Fruit fly (Drosophila melanogaster) whole organism, embryonic: ENCODE results near the gene Pde6.
A peak's percentile ranks its signal among the peaks of the same experiment; 100 is the strongest.

Experiments
- Antp ChIP-seq: fragments of 200-800 bp; sonication (Bioruptor generic); optimal IDR thresholded peaks from 3 replicates; lab custom pipeline; 2016; ENCODE audit warnings: missing biosample characterization, missing genetic modification characterization
- Asciz ChIP-seq: fragments of 200-800 bp; sonication (Bioruptor generic); optimal IDR thresholded peaks from 2 replicates; lab custom pipeline; 2017; ENCODE audit warnings: missing biosample characterization, mild to moderate bottlenecking, missing genetic modification characterization, missing genetic modification reagents
- Atf6 ChIP-seq: fragments of 200-800 bp; sonication (Bioruptor generic); IDR thresholded peaks from 2 replicates; pipeline ENCODE4 v1.3.6; 2022; ENCODE audit warnings: missing biosample characterization, missing genetic modification characterization
- Bdp1 ChIP-seq: fragments of 200-800 bp; sonication (Bioruptor generic); optimal IDR thresholded peaks from 3 replicates; lab custom pipeline; 2016; ENCODE audit warnings: missing biosample characterization, missing genetic modification characterization
- Blimp-1 ChIP-seq: fragments of 200-800 bp; sonication (Bioruptor generic); optimal IDR thresholded peaks from 3 replicates; lab custom pipeline; 2018; ENCODE audit warnings: missing biosample characterization, missing genetic modification characterization, mild to moderate bottlenecking, moderate library complexity, missing genetic modification reagents
- C15 ChIP-seq: fragments of 200-800 bp; sonication (Bioruptor generic); IDR thresholded peaks from 3 replicates; pipeline ENCODE4 v1.3.6; 2022; ENCODE audit warnings: missing biosample characterization, missing genetic modification characterization
- CG10147 ChIP-seq: fragments of 200-800 bp; sonication (Bioruptor generic); optimal IDR thresholded peaks from 2 replicates; lab custom pipeline; 2019; ENCODE audit warnings: missing biosample characterization, mild to moderate bottlenecking, missing genetic modification characterization, moderate library complexity
- CG10431 ChIP-seq: fragments of 200-800 bp; sonication (Bioruptor generic); optimal IDR thresholded peaks from 3 replicates; lab custom pipeline; 2018; ENCODE audit warnings: missing biosample characterization, mild to moderate bottlenecking, missing genetic modification characterization
- CG10543 ChIP-seq: fragments of 200-800 bp; sonication (Bioruptor generic); optimal IDR thresholded peaks from 3 replicates; lab custom pipeline; 2017; ENCODE audit warnings: missing biosample characterization, mild to moderate bottlenecking, missing genetic modification characterization, moderate library complexity
- CG14441 ChIP-seq: fragments of 200-800 bp; sonication (Bioruptor generic); IDR thresholded peaks from 2 replicates; pipeline ENCODE4 v1.3.6; 2022; ENCODE audit warnings: missing biosample characterization, missing genetic modification characterization
- CG17328 ChIP-seq: fragments of 200-800 bp; sonication (Bioruptor generic); IDR thresholded peaks from 2 replicates; pipeline ENCODE4 v1.3.6; 2022; ENCODE audit warnings: missing biosample characterization, missing genetic modification characterization
- CG17802 ChIP-seq: fragments of 200-800 bp; sonication (Bioruptor generic); optimal IDR thresholded peaks from 2 replicates; lab custom pipeline; 2018; ENCODE audit warnings: missing biosample characterization, mild to moderate bottlenecking, missing genetic modification characterization, moderate library complexity
- CG18262 ChIP-seq: fragments of 200-800 bp; optimal IDR thresholded peaks from 3 replicates; lab custom pipeline; 2019; ENCODE audit warnings: missing biosample characterization, mild to moderate bottlenecking, missing genetic modification characterization, moderate library complexity
- CG30403 ChIP-seq: fragments of 200-800 bp; sonication (Bioruptor generic); optimal IDR thresholded peaks from 3 replicates; lab custom pipeline; 2016; ENCODE audit warnings: missing biosample characterization, missing genetic modification characterization
- CG34376 ChIP-seq: fragments of 200-800 bp; sonication (Bioruptor generic); optimal IDR thresholded peaks from 2 replicates; lab custom pipeline; 2018; ENCODE audit warnings: missing biosample characterization, mild to moderate bottlenecking, missing genetic modification characterization
- CG4282 ChIP-seq: fragments of 200-800 bp; sonication (Bioruptor generic); optimal IDR thresholded peaks from 2 replicates; lab custom pipeline; 2016; ENCODE audit warnings: missing biosample characterization, missing genetic modification characterization
- CG4424 ChIP-seq: fragments of 200-800 bp; sonication (Bioruptor generic); optimal IDR thresholded peaks from 3 replicates; lab custom pipeline; 2016; ENCODE audit warnings: missing biosample characterization, missing genetic modification characterization
- CG6791 ChIP-seq: fragments of 200-800 bp; sonication (Bioruptor generic); IDR thresholded peaks from 3 replicates; pipeline ENCODE4 v1.3.6; 2022; ENCODE audit warnings: missing biosample characterization, missing genetic modification characterization; ENCODE audit not compliant: partially characterized antibody
- CG7786 ChIP-seq: fragments of 200-800 bp; sonication (Bioruptor generic); optimal IDR thresholded peaks from 2 replicates; lab custom pipeline; 2016; ENCODE audit warnings: missing biosample characterization, missing genetic modification characterization
- CG7987 ChIP-seq: fragments of 200-800 bp; sonication (Bioruptor generic); optimal IDR thresholded peaks from 2 replicates; lab custom pipeline; 2018; ENCODE audit warnings: missing biosample characterization, mild to moderate bottlenecking, missing genetic modification characterization, moderate library complexity
- CG8388 ChIP-seq: fragments of 200-800 bp; sonication (Bioruptor generic); optimal IDR thresholded peaks from 2 replicates; lab custom pipeline; 2019; ENCODE audit warnings: missing biosample characterization, mild to moderate bottlenecking, missing genetic modification characterization, moderate library complexity
- CG8765 ChIP-seq: fragments of 200-800 bp; sonication (Bioruptor generic); IDR thresholded peaks from 2 replicates; pipeline ENCODE4 v1.3.6; 2022; ENCODE audit warnings: missing biosample characterization, missing genetic modification characterization
- CG9437 ChIP-seq: fragments of 200-800 bp; sonication (Bioruptor generic); optimal IDR thresholded peaks from 2 replicates; lab custom pipeline; 2018; ENCODE audit warnings: missing biosample characterization, mild to moderate bottlenecking, missing genetic modification characterization
- Dek ChIP-seq: fragments of 200-800 bp; sonication (Bioruptor generic); optimal IDR thresholded peaks from 3 replicates; lab custom pipeline; 2019; ENCODE audit warnings: missing biosample characterization, mild to moderate bottlenecking, missing genetic modification characterization, moderate library complexity
- Dip2 ChIP-seq: fragments of 200-800 bp; sonication (Bioruptor generic); IDR thresholded peaks from 2 replicates; pipeline ENCODE4 v1.3.6; 2022; ENCODE audit warnings: missing biosample characterization, missing genetic modification characterization
- Dref ChIP-seq: fragments of 200-800 bp; sonication (Bioruptor generic); IDR thresholded peaks from 2 replicates; pipeline ENCODE4 v1.3.6; 2022; ENCODE audit warnings: missing biosample characterization, missing genetic modification characterization
- HLH54F ChIP-seq: fragments of 200-800 bp; sonication (Bioruptor generic); optimal IDR thresholded peaks from 3 replicates; lab custom pipeline; 2016; ENCODE audit warnings: missing biosample characterization, missing genetic modification characterization
- Hr3 ChIP-seq: fragments of 200-800 bp; sonication (Bioruptor generic); optimal IDR thresholded peaks from 3 replicates; lab custom pipeline; 2016; ENCODE audit warnings: missing biosample characterization, missing genetic modification characterization
- Hr78 ChIP-seq, 2 experiments: fragments of 200-800 bp in 1 of 2; fragments of >200 bp in 1 of 2; sonication (Bioruptor generic) in 1 of 2; optimal IDR thresholded peaks; 2 replicates each; lab custom pipeline; 2017 to 2019; ENCODE audit warnings: missing biosample characterization in 2 of 2, missing genetic modification characterization in 2 of 2, mild to moderate bottlenecking in 1 of 2, moderate library complexity in 1 of 2
- MBD-R2 ChIP-seq: fragments of 200-800 bp; sonication (Bioruptor generic); IDR thresholded peaks from 2 replicates; pipeline ENCODE4 v1.3.6; 2022; ENCODE audit warnings: missing biosample characterization, missing genetic modification characterization
- Mrtf ChIP-seq: fragments of 200-800 bp; sonication (Bioruptor generic); IDR thresholded peaks from 3 replicates; pipeline ENCODE4 v1.3.6; 2022; ENCODE audit warnings: missing biosample characterization, missing genetic modification characterization
- NK7.1 ChIP-seq: fragments of 200-800 bp; sonication (Bioruptor generic); optimal IDR thresholded peaks from 3 replicates; lab custom pipeline; 2016; ENCODE audit warnings: missing biosample characterization, missing genetic modification characterization
- Nf-YB ChIP-seq: fragments of 200-800 bp; sonication (Bioruptor generic); optimal IDR thresholded peaks from 3 replicates; lab custom pipeline; 2019; ENCODE audit warnings: missing biosample characterization, mild to moderate bottlenecking, missing genetic modification characterization, moderate library complexity
- Poxn ChIP-seq: fragments of 200-800 bp; sonication (Bioruptor generic); IDR thresholded peaks from 2 replicates; pipeline ENCODE4 v1.3.6; 2022; ENCODE audit warnings: missing biosample characterization, missing genetic modification characterization
- Sry-β ChIP-seq: fragments of 200-800 bp; sonication (Bioruptor generic); optimal IDR thresholded peaks from 2 replicates; lab custom pipeline; 2018; ENCODE audit warnings: missing biosample characterization, mild to moderate bottlenecking, missing genetic modification characterization, moderate library complexity
- Usf ChIP-seq: fragments of 200-800 bp; sonication (Bioruptor generic); optimal IDR thresholded peaks from 2 replicates; lab custom pipeline; 2017; ENCODE audit warnings: missing genotype, missing biosample characterization, missing genetic modification characterization
- ac ChIP-seq: fragments of 200-800 bp; sonication (Bioruptor generic); optimal IDR thresholded peaks from 3 replicates; lab custom pipeline; 2017; ENCODE audit warnings: missing biosample characterization, mild to moderate bottlenecking, missing genetic modification characterization
- az2 ChIP-seq: fragments of 200-800 bp; sonication (Bioruptor generic); optimal IDR thresholded peaks from 3 replicates; lab custom pipeline; 2016; ENCODE audit warnings: missing biosample characterization, missing genetic modification characterization
- chm ChIP-seq: fragments of 200-800 bp; sonication (Bioruptor generic); IDR thresholded peaks from 2 replicates; pipeline ENCODE4 v1.3.6; 2022; ENCODE audit warnings: missing biosample characterization, missing genetic modification characterization
- dm ChIP-seq: fragments of 200-800 bp; sonication (Bioruptor generic); optimal IDR thresholded peaks from 3 replicates; lab custom pipeline; 2016; ENCODE audit warnings: missing biosample characterization, missing genetic modification characterization
- ham ChIP-seq: fragments of 200-800 bp; sonication (Bioruptor generic); IDR thresholded peaks from 2 replicates; pipeline ENCODE4 v1.3.6; 2022; ENCODE audit warnings: missing biosample characterization, missing genetic modification characterization
- ken ChIP-seq: fragments of 200-800 bp; sonication (Bioruptor generic); IDR thresholded peaks from 3 replicates; pipeline ENCODE4 v1.3.6; 2022; ENCODE audit warnings: missing biosample characterization, missing genetic modification characterization
- maf-S ChIP-seq: fragments of 200-800 bp; sonication (Bioruptor generic); optimal IDR thresholded peaks from 2 replicates; lab custom pipeline; 2016; ENCODE audit warnings: missing biosample characterization, missing genetic modification characterization
- mam ChIP-seq: fragments of 200-800 bp; sonication (Bioruptor generic); optimal IDR thresholded peaks from 3 replicates; lab custom pipeline; 2016; ENCODE audit warnings: missing biosample characterization, missing genetic modification characterization
- nom ChIP-seq: fragments of 200-800 bp; sonication (Bioruptor generic); optimal IDR thresholded peaks from 2 replicates; lab custom pipeline; 2017; ENCODE audit warnings: missing biosample characterization, missing genetic modification characterization, mild to moderate bottlenecking, moderate library complexity, missing genetic modification reagents
- so ChIP-seq: fragments of 200-800 bp; sonication (Bioruptor generic); IDR thresholded peaks from 3 replicates; pipeline ENCODE4 v1.3.6; 2022; ENCODE audit warnings: missing biosample characterization, missing genetic modification characterization
- tap ChIP-seq: fragments of 200-800 bp; optimal IDR thresholded peaks from 3 replicates; lab custom pipeline; 2019; ENCODE audit warnings: missing biosample characterization, mild to moderate bottlenecking, missing genetic modification characterization, moderate library complexity
- tgo ChIP-seq: fragments of 200-800 bp; sonication (Bioruptor generic); IDR thresholded peaks from 3 replicates; pipeline ENCODE4 v1.3.6; 2022; ENCODE audit warnings: missing biosample characterization, missing genetic modification characterization
- trh ChIP-seq: fragments of 200-800 bp; sonication (Bioruptor generic); optimal IDR thresholded peaks from 2 replicates; lab custom pipeline; 2016; ENCODE audit warnings: missing biosample characterization, missing genetic modification characterization
- vfl ChIP-seq: fragments of 200-800 bp; sonication (Bioruptor generic); optimal IDR thresholded peaks from 2 replicates; lab custom pipeline; 2016; ENCODE audit warnings: missing biosample characterization, missing genetic modification characterization
- zf30C ChIP-seq: fragments of 200-800 bp; sonication (Bioruptor generic); optimal IDR thresholded peaks from 3 replicates; lab custom pipeline; 2018; ENCODE audit warnings: missing biosample characterization, mild to moderate bottlenecking, missing genetic modification characterization
- zfh2 ChIP-seq: fragments of 200-800 bp; sonication (Bioruptor generic); optimal IDR thresholded peaks from 2 replicates; lab custom pipeline; 2016; ENCODE audit warnings: missing biosample characterization, missing genetic modification characterization

Gene Pde6

DNA sequence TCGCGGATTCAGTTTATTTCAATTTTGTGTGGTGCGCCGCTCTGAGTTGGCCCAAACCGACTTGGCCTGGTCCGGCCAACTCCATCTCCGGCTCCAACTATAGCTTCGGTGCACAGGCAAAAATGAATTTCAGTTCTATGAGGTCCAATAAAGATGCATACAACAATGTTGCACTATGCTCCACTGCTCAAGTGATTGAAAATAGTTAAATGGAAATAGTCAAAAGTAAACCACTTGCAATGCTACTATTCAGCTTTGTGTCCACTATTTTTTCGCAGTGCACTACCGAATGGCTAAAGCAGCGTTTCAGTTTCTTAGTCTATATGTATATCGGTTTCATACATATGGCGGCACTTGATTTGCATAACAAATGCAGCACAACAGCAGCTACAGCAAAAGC lies 81.8 kb downstream of the Pde6 start (continued):
- TF ChIP-seq Dek (tag; lab: Kevin White, UChicago) (peak; percentile 8), maf-S (peak; percentile 41), vfl (GFP tag; lab: Kevin White, UChicago) (no peak), CG8388 (GFP tag; lab: Kevin White, UChicago) (peak; percentile 37), CG7987 (GFP tag; lab: Kevin White, UChicago) (no peak), zf30C (no peak), CG8765 (GFP tag; lab: Robert Waterston, UW) (no peak), CG6791 (no peak), zfh2 (no peak), ac (GFP tag; lab: Kevin White, UChicago) (no peak), az2 (GFP tag; lab: Kevin White, UChicago) (peak; percentile 60), tap (tag; lab: Kevin White, UChicago) (peak; percentile 71), Dref (GFP tag; lab: Robert Waterston, UW) (no peak), Atf6 (peak; percentile 77), so (GFP tag; lab: Robert Waterston, UW) (peak; percentile 78), CG18262 (tag; lab: Kevin White, UChicago) (peak; percentile 50), dm (GFP tag; lab: Kevin White, UChicago) (no peak), MBD-R2 (GFP tag; lab: Robert Waterston, UW) (peak; percentile 27; the same call in 1 of the 2 replicates), CG9437 (GFP tag; lab: Kevin White, UChicago) (peak; percentile 31), CG10543 (peak; percentile 6), ken (GFP tag; lab: Robert Waterston, UW) (peak; percentile 62; the same call in 2 of the 3 replicates), ham (GFP tag; lab: Robert Waterston, UW) (no peak), Antp (GFP tag; lab: Kevin White, UChicago) (peak; percentile 74), Nf-YB (no peak), Hr78 (GFP tag; optimal IDR thresholded peaks at IDR 0.05; lab: Kevin White, UChicago) (no peak), Usf (GFP tag; lab: Kevin White, UChicago) (peak; percentile 14), CG17328 (peak; percentile 66), Poxn (GFP tag; lab: Robert Waterston, UW) (no peak), C15 (GFP tag; lab: Robert Waterston, UW) (0 out of 3 replicates have a peak, but pooled peaks have one; percentile 18), CG10431 (GFP tag; lab: Kevin White, UChicago) (no peak), mam (GFP tag; lab: Kevin White, UChicago) (peak; percentile 54), CG30403 (GFP tag; lab: Kevin White, UChicago) (peak; percentile 30), Bdp1 (peak; percentile 32), Dip2 (no peak), chm (peak; percentile 45; the same call in 1 of the 2 replicates), CG4282 (GFP tag; lab: Kevin White, UChicago) (peak; percentile 42), nom (GFP tag; lab: Kevin White, UChicago) (no peak), Hr3 (peak; percentile 43), CG4424 (peak; percentile 67), tgo (peak; percentile 81), CG7786 (GFP tag; lab: Kevin White, UChicago) (peak; percentile 46), CG14441 (GFP tag; lab: Robert Waterston, UW) (peak; percentile 90), Mrtf (peak; percentile 83), Sry-β (GFP tag; lab: Kevin White, UChicago) (no peak), Asciz (GFP tag; lab: Kevin White, UChicago) (peak; percentile 49), CG17802 (tag; lab: Kevin White, UChicago) (peak; percentile 30), HLH54F (GFP tag; lab: Kevin White, UChicago) (peak; percentile 54), Blimp-1 (GFP tag; lab: Kevin White, UChicago) (peak; percentile 58), NK7.1 (GFP tag; lab: Kevin White, UChicago) (peak; percentile 13), trh (no peak), CG34376 (GFP tag; lab: Kevin White, UChicago) (no peak), CG10147 (GFP tag; lab: Kevin White, UChicago) (peak; percentile 41)
